Worm (Caenorhabditis elegans) whole organism, mixed stage, embryonic: Measurements from ENCODE around the gene F32D8.8.

Experiments used
- lin-13 ChIP-seq: fragments of 150-350 bp; optimal IDR thresholded peaks from 2 replicates; lab custom pipeline; 2014; ENCODE audit warnings: missing biosample characterization, missing genetic modification characterization
- nhr-12 ChIP-seq: fragments of 150-350 bp; optimal IDR thresholded peaks from 2 replicates; lab custom pipeline; 2014; ENCODE audit warnings: missing biosample characterization, missing genetic modification characterization
- nhr-237 ChIP-seq: fragments of 150-350 bp; optimal IDR thresholded peaks from 2 replicates; lab custom pipeline; 2014; ENCODE audit warnings: missing biosample characterization, missing genetic modification characterization
- nhr-28 ChIP-seq: fragments of 150-350 bp; optimal IDR thresholded peaks from 2 replicates; lab custom pipeline; 2014; ENCODE audit warnings: missing biosample characterization, missing genetic modification characterization
- snpc-4 ChIP-seq: fragments of 150-350 bp; optimal IDR thresholded peaks from 2 replicates; lab custom pipeline; 2014; ENCODE audit warnings: missing biosample characterization, missing genetic modification characterization

DNA sequence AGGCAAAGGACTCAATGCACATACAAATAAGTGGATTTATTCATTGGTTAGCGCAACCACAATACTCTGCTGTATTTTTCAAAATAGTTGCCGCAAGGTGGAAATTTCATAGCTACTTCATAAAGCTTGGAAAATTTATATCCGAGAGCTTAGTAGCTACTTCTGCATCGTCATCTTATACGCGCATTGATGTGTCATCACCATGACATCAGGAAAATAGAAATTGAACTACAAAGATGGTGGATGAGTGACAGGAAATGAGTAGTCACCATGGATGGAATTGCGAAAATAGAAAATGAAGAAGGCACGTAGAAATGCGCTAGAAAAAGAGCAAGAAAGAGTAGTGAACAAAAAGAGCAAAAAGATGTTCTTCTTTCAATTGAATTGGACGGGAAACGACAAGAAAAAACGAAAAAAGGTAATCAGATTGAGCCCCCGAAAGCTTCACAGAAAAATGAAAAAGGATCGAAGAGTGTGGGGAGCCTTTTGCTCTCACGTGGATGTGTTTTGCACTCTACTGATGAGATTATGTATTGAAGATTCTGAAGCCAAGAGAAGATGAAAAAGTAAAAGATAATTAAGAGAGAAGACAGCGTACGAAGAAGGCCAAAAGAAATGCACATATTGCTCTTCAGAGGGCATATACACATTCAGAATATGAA lies 27.5 kb downstream of the F32D8.8 start:
- TF ChIP-seq nhr-28: no peak
- no peak for TF ChIP-seq nhr-12 (tag; lab: Kevin White, UChicago)
- no peak for TF ChIP-seq lin-13 (tag; lab: Kevin White, UChicago)
- TF ChIP-seq nhr-237 (tag; lab: Kevin White, UChicago): no peak
- no peak for TF ChIP-seq snpc-4
